Fruit fly (Drosophila melanogaster) whole organism, embryonic: Measurements from ENCODE around the gene CG12194.

Experiments
- Bdp1 ChIP-seq: fragments of 200-800 bp; sonication (Bioruptor generic); optimal IDR thresholded peaks from 3 replicates; lab custom pipeline; 2016; ENCODE audit warnings: missing biosample characterization, missing genetic modification characterization
- BtbVII ChIP-seq: fragments of 200-800 bp; sonication (Bioruptor generic); optimal IDR thresholded peaks from 3 replicates; lab custom pipeline; 2017; ENCODE audit warnings: missing biosample characterization, mild to moderate bottlenecking, missing genetic modification characterization
- CG10431 ChIP-seq: fragments of 200-800 bp; sonication (Bioruptor generic); optimal IDR thresholded peaks from 3 replicates; lab custom pipeline; 2018; ENCODE audit warnings: missing biosample characterization, mild to moderate bottlenecking, missing genetic modification characterization
- CG11398 ChIP-seq: fragments of 200-800 bp; sonication (Bioruptor generic); optimal IDR thresholded peaks from 2 replicates; lab custom pipeline; 2016; ENCODE audit warnings: missing biosample characterization, missing genetic modification characterization
- CG11696 ChIP-seq: fragments of 200-800 bp; sonication (Bioruptor generic); IDR thresholded peaks from 2 replicates; pipeline ENCODE4 v1.3.6; 2022; ENCODE audit warnings: missing biosample characterization, missing genetic modification characterization
- CG12744 ChIP-seq: fragments of 200-800 bp; sonication (Bioruptor generic); optimal IDR thresholded peaks from 2 replicates; lab custom pipeline; 2016; ENCODE audit warnings: missing biosample characterization, missing genetic modification characterization
- CG13287 ChIP-seq: fragments of 200-800 bp; sonication (Bioruptor generic); IDR thresholded peaks from 2 replicates; pipeline ENCODE4 v1.3.6; 2022; ENCODE audit warnings: missing biosample characterization, missing genetic modification characterization; ENCODE audit not compliant: partially characterized antibody
- CG13894 ChIP-seq: fragments of 200-800 bp; sonication (Bioruptor generic); optimal IDR thresholded peaks from 3 replicates; lab custom pipeline; 2018; ENCODE audit warnings: missing biosample characterization, mild to moderate bottlenecking, missing genetic modification characterization, moderate library complexity
- CG14441 ChIP-seq: fragments of 200-800 bp; sonication (Bioruptor generic); IDR thresholded peaks from 2 replicates; pipeline ENCODE4 v1.3.6; 2022; ENCODE audit warnings: missing biosample characterization, missing genetic modification characterization
- CG15479 ChIP-seq: fragments of 200-800 bp; sonication (Bioruptor generic); optimal IDR thresholded peaks from 3 replicates; lab custom pipeline; 2019; ENCODE audit warnings: missing biosample characterization, mild to moderate bottlenecking, missing genetic modification characterization, moderate library complexity
- CG15601 ChIP-seq: fragments of 200-800 bp; sonication (Bioruptor generic); optimal IDR thresholded peaks from 3 replicates; lab custom pipeline; 2019; ENCODE audit warnings: missing biosample characterization, mild to moderate bottlenecking, missing genetic modification characterization, moderate library complexity
- CG17328 ChIP-seq: fragments of 200-800 bp; sonication (Bioruptor generic); IDR thresholded peaks from 2 replicates; pipeline ENCODE4 v1.3.6; 2022; ENCODE audit warnings: missing biosample characterization, missing genetic modification characterization
- CG18262 ChIP-seq: fragments of 200-800 bp; optimal IDR thresholded peaks from 3 replicates; lab custom pipeline; 2019; ENCODE audit warnings: missing biosample characterization, mild to moderate bottlenecking, missing genetic modification characterization, moderate library complexity
- CG18476 ChIP-seq: fragments of 200-800 bp; sonication (Bioruptor generic); optimal IDR thresholded peaks from 2 replicates; lab custom pipeline; 2016; ENCODE audit warnings: missing biosample characterization, mild to moderate bottlenecking, missing genetic modification characterization
- CG33557 ChIP-seq: fragments of 200-800 bp; sonication (Bioruptor generic); optimal IDR thresholded peaks from 2 replicates; lab custom pipeline; 2019; ENCODE audit warnings: missing biosample characterization, mild to moderate bottlenecking, missing genetic modification characterization, moderate library complexity
- CG34224 ChIP-seq: fragments of 200-800 bp; sonication (Bioruptor generic); IDR thresholded peaks from 3 replicates; pipeline ENCODE4 v1.3.6; 2022; ENCODE audit warnings: missing biosample characterization, missing genetic modification characterization; ENCODE audit not compliant: partially characterized antibody
- CG3838 ChIP-seq: fragments of 200-800 bp; sonication (Bioruptor generic); optimal IDR thresholded peaks from 3 replicates; lab custom pipeline; 2016; ENCODE audit warnings: missing biosample characterization, missing genetic modification characterization
- CG4404 ChIP-seq: fragments of 200-800 bp; sonication (Bioruptor generic); IDR thresholded peaks from 2 replicates; pipeline ENCODE4 v1.3.6; 2022; ENCODE audit warnings: missing biosample characterization, missing genetic modification characterization
- CG6175 ChIP-seq: fragments of 200-800 bp; sonication (Bioruptor generic); IDR thresholded peaks from 3 replicates; pipeline ENCODE4 v1.3.6; 2022; ENCODE audit warnings: missing biosample characterization, missing genetic modification characterization
- CG8388 ChIP-seq: fragments of 200-800 bp; sonication (Bioruptor generic); optimal IDR thresholded peaks from 2 replicates; lab custom pipeline; 2019; ENCODE audit warnings: missing biosample characterization, mild to moderate bottlenecking, missing genetic modification characterization, moderate library complexity
- CG8765 ChIP-seq: fragments of 200-800 bp; sonication (Bioruptor generic); IDR thresholded peaks from 2 replicates; pipeline ENCODE4 v1.3.6; 2022; ENCODE audit warnings: missing biosample characterization, missing genetic modification characterization
- CG8944 ChIP-seq: fragments of 200-800 bp; sonication (Bioruptor generic); optimal IDR thresholded peaks from 3 replicates; lab custom pipeline; 2016; ENCODE audit warnings: missing biosample characterization, missing genetic modification characterization
- Deaf1 ChIP-seq: fragments of 200-800 bp; optimal IDR thresholded peaks from 3 replicates; lab custom pipeline; 2019; ENCODE audit warnings: missing biosample characterization, mild to moderate bottlenecking, missing genetic modification characterization, moderate library complexity
- Doc3 ChIP-seq: fragments of 200-800 bp; sonication (Bioruptor generic); IDR thresholded peaks from 3 replicates; pipeline ENCODE4 v1.3.6; 2022; ENCODE audit warnings: missing biosample characterization, missing genetic modification characterization; ENCODE audit not compliant: partially characterized antibody
- E2f2 ChIP-seq: fragments of 200-800 bp; sonication (Bioruptor generic); IDR thresholded peaks from 2 replicates; pipeline ENCODE4 v1.3.6; 2022; ENCODE audit warnings: missing biosample characterization, missing genetic modification characterization
- Eip74EF ChIP-seq, 2 experiments: fragments of 200-800 bp in 1 of 2; fragments of >200 bp in 1 of 2; sonication (Bioruptor generic) in 1 of 2; optimal IDR thresholded peaks; 2 replicates each; lab custom pipeline; 2017 to 2019; ENCODE audit warnings: missing biosample characterization in 2 of 2, missing genetic modification characterization in 2 of 2, mild to moderate bottlenecking in 1 of 2, moderate library complexity in 1 of 2
- Hr78 ChIP-seq, 2 experiments: fragments of 200-800 bp in 1 of 2; fragments of >200 bp in 1 of 2; sonication (Bioruptor generic) in 1 of 2; optimal IDR thresholded peaks; 2 replicates each; lab custom pipeline; 2017 to 2019; ENCODE audit warnings: missing biosample characterization in 2 of 2, missing genetic modification characterization in 2 of 2, mild to moderate bottlenecking in 1 of 2, moderate library complexity in 1 of 2
- Lpt ChIP-seq: fragments of >200 bp; optimal IDR thresholded peaks from 2 replicates; lab custom pipeline; 2018; ENCODE audit warnings: missing biosample characterization, missing genetic modification characterization
- MTF-1 ChIP-seq: fragments of 200-800 bp; sonication (Bioruptor generic); optimal IDR thresholded peaks from 2 replicates; lab custom pipeline; 2018; ENCODE audit warnings: missing biosample characterization, mild to moderate bottlenecking, missing genetic modification characterization, borderline replicate concordance
- Max ChIP-seq: fragments of 200-800 bp; sonication (Bioruptor generic); optimal IDR thresholded peaks from 2 replicates; lab custom pipeline; 2016; ENCODE audit warnings: missing biosample characterization, mild to moderate bottlenecking, missing genetic modification characterization
- Poxn ChIP-seq: fragments of 200-800 bp; sonication (Bioruptor generic); IDR thresholded peaks from 2 replicates; pipeline ENCODE4 v1.3.6; 2022; ENCODE audit warnings: missing biosample characterization, missing genetic modification characterization
- Ravus ChIP-seq: fragments of 200-800 bp; sonication (Bioruptor generic); IDR thresholded peaks from 2 replicates; pipeline ENCODE4 v1.3.6; 2022; ENCODE audit warnings: missing biosample characterization, missing genetic modification characterization
- aop ChIP-seq: fragments of 200-800 bp; sonication (Bioruptor generic); IDR thresholded peaks from 2 replicates; pipeline ENCODE4 v1.3.6; 2022; ENCODE audit warnings: missing biosample characterization, missing genetic modification characterization
- ash1 ChIP-seq: fragments of 200-800 bp; sonication (Bioruptor generic); optimal IDR thresholded peaks from 2 replicates; lab custom pipeline; 2018; ENCODE audit warnings: missing biosample characterization, mild to moderate bottlenecking, missing genetic modification characterization
- fd102C ChIP-seq: fragments of 200-800 bp; sonication (Bioruptor generic); optimal IDR thresholded peaks from 2 replicates; lab custom pipeline; 2018; ENCODE audit warnings: missing biosample characterization, mild to moderate bottlenecking, missing genetic modification characterization, moderate library complexity
- fu2 ChIP-seq: fragments of 200-800 bp; sonication (Bioruptor generic); optimal IDR thresholded peaks from 2 replicates; lab custom pipeline; 2016; ENCODE audit warnings: missing biosample characterization, missing genetic modification characterization
- gro ChIP-seq: fragments of 200-800 bp; sonication (Bioruptor generic); optimal IDR thresholded peaks from 2 replicates; lab custom pipeline; 2016; ENCODE audit warnings: missing biosample characterization, missing genetic modification characterization
- inv ChIP-seq: fragments of 200-800 bp; sonication (Bioruptor generic); IDR thresholded peaks from 2 replicates; pipeline ENCODE4 v1.3.6; 2022; ENCODE audit warnings: missing biosample characterization, missing genetic modification characterization; ENCODE audit not compliant: partially characterized antibody
- jing ChIP-seq: fragments of 200-800 bp; sonication (Bioruptor generic); optimal IDR thresholded peaks from 2 replicates; lab custom pipeline; 2018; ENCODE audit warnings: missing biosample characterization, mild to moderate bottlenecking, missing genetic modification characterization
- oc ChIP-seq: fragments of 200-800 bp; sonication (Bioruptor generic); optimal IDR thresholded peaks from 2 replicates; lab custom pipeline; 2018; ENCODE audit warnings: missing biosample characterization, mild to moderate bottlenecking, missing genetic modification characterization, moderate library complexity
- sc ChIP-seq, 3 experiments: fragments of >200 bp in 2 of 3; fragments of 200-800 bp in 1 of 3; sonication (Bioruptor generic) in 1 of 3; optimal IDR thresholded peaks; 2 replicates in 2 of 3; 3 replicates in 1 of 3; lab custom pipeline; 2017; ENCODE audit warnings: mild to moderate bottlenecking in 1 of 3, missing biosample characterization in 1 of 3, missing genetic modification characterization in 1 of 3, missing genetic modification reagents in 1 of 3
- seq ChIP-seq: fragments of 200-800 bp; sonication (Bioruptor generic); IDR thresholded peaks from 2 replicates; pipeline ENCODE4 v1.3.6; 2022; ENCODE audit warnings: missing biosample characterization, missing genetic modification characterization
- sim ChIP-seq: fragments of 200-800 bp; sonication (Bioruptor generic); IDR thresholded peaks from 2 replicates; pipeline ENCODE4 v1.3.6; 2022; ENCODE audit warnings: missing biosample characterization, missing genetic modification characterization
- sisA ChIP-seq: fragments of 200-800 bp; sonication (Bioruptor generic); IDR thresholded peaks from 2 replicates; pipeline ENCODE4 v1.3.6; 2022; ENCODE audit warnings: missing biosample characterization, missing genetic modification characterization
- slbo ChIP-seq: fragments of 200-800 bp; sonication (Bioruptor generic); IDR thresholded peaks from 2 replicates; pipeline ENCODE4 v1.3.6; 2022; ENCODE audit warnings: missing biosample characterization, missing genetic modification characterization
- stc ChIP-seq: fragments of 200-800 bp; sonication (Bioruptor generic); IDR thresholded peaks from 2 replicates; pipeline ENCODE4 v1.3.6; 2022; ENCODE audit warnings: missing biosample characterization, missing genetic modification characterization
- sug ChIP-seq: fragments of 200-800 bp; optimal IDR thresholded peaks from 2 replicates; lab custom pipeline; 2019; ENCODE audit warnings: missing biosample characterization, mild to moderate bottlenecking, missing genetic modification characterization, moderate library complexity
- wdn ChIP-seq: fragments of 200-800 bp; sonication (Bioruptor generic); IDR thresholded peaks from 2 replicates; pipeline ENCODE4 v1.3.6; 2022; ENCODE audit warnings: missing biosample characterization, missing genetic modification characterization
- yki ChIP-seq: fragments of >200 bp; optimal IDR thresholded peaks from 3 replicates; lab custom pipeline; 2018

The CG12194 gene

dm6 chr2L:4847191-4847853, 9.2 kb downstream of the CG12194 start, which contains the start of the genes mxt and CG11927 (continued):
- TF ChIP-seq slbo (GFP tag; lab: Robert Waterston, UW), result peak; percentile 86
- no peak for TF ChIP-seq BtbVII (GFP tag; lab: Kevin White, UChicago)
- TF ChIP-seq CG15601 (tag; lab: Kevin White, UChicago), result peak; percentile 10
- peak; percentile 34 for TF ChIP-seq CG18476
- peak; percentile 90 for TF ChIP-seq Doc3 (GFP tag; lab: Robert Waterston, UW)
- peak; percentile 51 for TF ChIP-seq sisA
- TF ChIP-seq Eip74EF (GFP tag; optimal IDR thresholded peaks at IDR 0.05; lab: Kevin White, UChicago), result no peak
- no peak for TF ChIP-seq aop (GFP tag; lab: Robert Waterston, UW)
- TF ChIP-seq CG8388 (GFP tag; lab: Kevin White, UChicago), result peak; percentile 3
- peak; percentile 81 for TF ChIP-seq inv
- TF ChIP-seq CG12744, result no peak
- no peak for TF ChIP-seq seq (GFP tag; lab: Robert Waterston, UW)
- TF ChIP-seq CG13287 (GFP tag; lab: Robert Waterston, UW), result peak; percentile 90
- no peak for TF ChIP-seq CG13894 (tag; lab: Kevin White, UChicago)
- TF ChIP-seq CG11398 (GFP tag; lab: Kevin White, UChicago), result no peak
- TF ChIP-seq Deaf1 (tag; lab: Kevin White, UChicago), result no peak
- TF ChIP-seq Bdp1 (GFP tag; lab: Kevin White, UChicago), result no peak
- peak; percentile 54; the same call in 1 of the 2 replicates for TF ChIP-seq E2f2 (GFP tag; lab: Robert Waterston, UW)
- TF ChIP-seq Max, result peak; percentile 58
- 0 out of 2 replicates have a peak, but pooled peaks have one; percentile 9 for TF ChIP-seq CG4404 (GFP tag; lab: Robert Waterston, UW)
- peak; percentile 49 for TF ChIP-seq sug (tag; lab: Kevin White, UChicago)
- no peak for TF ChIP-seq sc (optimal IDR thresholded peaks at IDR 0.05; lab: Kevin White, UChicago)
- TF ChIP-seq sc (GFP tag; optimal IDR thresholded peaks at IDR 0.05; lab: Kevin White, UChicago), result no peak
- TF ChIP-seq CG10431, result no peak
- 0 out of 2 replicates have a peak, but pooled peaks have one; percentile 40 for TF ChIP-seq CG14441
- no peak for TF ChIP-seq oc
- TF ChIP-seq fd102C (GFP tag; lab: Kevin White, UChicago), result no peak
- no peak for TF ChIP-seq MTF-1 (GFP tag; lab: Kevin White, UChicago)
- TF ChIP-seq CG17328 (GFP tag; lab: Robert Waterston, UW), result 0 out of 2 replicates have a peak, but pooled peaks have one; percentile 20
- TF ChIP-seq Ravus (GFP tag; lab: Robert Waterston, UW), result no peak
- TF ChIP-seq CG33557 (GFP tag; lab: Kevin White, UChicago), result no peak
- TF ChIP-seq stc, result no peak
- 0 out of 2 replicates have a peak, but pooled peaks have one; percentile 32 for TF ChIP-seq wdn (GFP tag; lab: Robert Waterston, UW)
- peak; percentile 40 for TF ChIP-seq CG18262
- no peak for TF ChIP-seq CG6175 (GFP tag; lab: Robert Waterston, UW)
- no peak for TF ChIP-seq jing (GFP tag; lab: Kevin White, UChicago)
- peak; percentile 8 for TF ChIP-seq CG8944 (GFP tag; lab: Kevin White, UChicago)
- TF ChIP-seq ash1 (GFP tag; lab: Kevin White, UChicago), result no peak
- no peak for TF ChIP-seq Poxn
- no peak for TF ChIP-seq yki (lab: Kevin White, UChicago)
- no peak for TF ChIP-seq Hr78 (GFP tag; optimal IDR thresholded peaks at IDR 0.05; lab: Kevin White, UChicago)
- TF ChIP-seq Lpt (GFP tag; lab: Kevin White, UChicago), result no peak
- TF ChIP-seq sim (GFP tag; lab: Robert Waterston, UW), result no peak
- no peak for TF ChIP-seq CG8765 (GFP tag; lab: Robert Waterston, UW)
- peak; percentile 7 for TF ChIP-seq CG3838 (GFP tag; lab: Kevin White, UChicago)
- TF ChIP-seq CG15479 (GFP tag; lab: Kevin White, UChicago), result no peak
- TF ChIP-seq CG11696, result no peak
- peak; percentile 24 for TF ChIP-seq fu2
- TF ChIP-seq CG34224 (GFP tag; lab: Robert Waterston, UW), result peak; percentile 85
- TF ChIP-seq gro (GFP tag; lab: Kevin White, UChicago), result no peak
